Worm (Caenorhabditis elegans) whole organism, early embryonic: Measurements from ENCODE around the gene srbc-76.

Experiments
- B0310.2 ChIP-seq: sonication (generic microtip); optimal IDR thresholded peaks from 2 replicates; lab custom pipeline; 2016; ENCODE audit warnings: mild to moderate bottlenecking, missing genetic modification characterization, missing compliant biosample characterization
- F13C5.2 ChIP-seq: sonication (generic microtip); optimal IDR thresholded peaks from 2 replicates; lab custom pipeline; 2017; ENCODE audit warnings: mild to moderate bottlenecking, missing genetic modification characterization, inconsistent platforms, missing compliant biosample characterization
- aly-1 ChIP-seq: sonication (generic microtip); optimal IDR thresholded peaks from 2 replicates; lab custom pipeline; 2016; ENCODE audit warnings: missing genetic modification characterization, missing compliant biosample characterization
- ama-1 ChIP-seq: fragments of 150-350 bp; optimal IDR thresholded peaks from 2 replicates; lab custom pipeline; 2014
- ceh-13 ChIP-seq: fragments of 200-800 bp; sonication (Bioruptor generic); optimal IDR thresholded peaks from 2 replicates; lab custom pipeline; 2018; ENCODE audit warnings: mild to moderate bottlenecking, missing genetic modification characterization, missing compliant biosample characterization
- ceh-36 ChIP-seq: sonication (generic microtip); optimal IDR thresholded peaks from 2 replicates; lab custom pipeline; 2016; ENCODE audit warnings: missing genetic modification characterization, inconsistent platforms, missing compliant biosample characterization
- ets-7 ChIP-seq: sonication (generic microtip); optimal IDR thresholded peaks from 2 replicates; lab custom pipeline; 2016; ENCODE audit warnings: missing genotype, missing genetic modification characterization, missing compliant biosample characterization
- flt-1 ChIP-seq: fragments of 200-800 bp; sonication (Bioruptor generic); IDR thresholded peaks from 2 replicates; pipeline ENCODE4 v1.3.6; 2022; ENCODE audit warnings: missing genetic modification characterization, missing compliant biosample characterization
- hmbx-1 ChIP-seq: sonication (generic microtip); optimal IDR thresholded peaks from 2 replicates; lab custom pipeline; 2016; ENCODE audit warnings: mild to moderate bottlenecking, missing genetic modification characterization, missing compliant biosample characterization
- hmg-4 ChIP-seq: fragments of 200-800 bp; sonication (Bioruptor generic); optimal IDR thresholded peaks from 2 replicates; lab custom pipeline; 2018; ENCODE audit warnings: mild to moderate bottlenecking, missing genetic modification characterization, missing compliant biosample characterization
- hnd-1 ChIP-seq: sonication (generic microtip); optimal IDR thresholded peaks from 2 replicates; lab custom pipeline; 2016; ENCODE audit warnings: missing genetic modification characterization, missing compliant biosample characterization
- pes-1 ChIP-seq: fragments of 200-800 bp; sonication (Bioruptor generic); IDR thresholded peaks from 2 replicates; pipeline ENCODE4 v1.3.6; 2022; ENCODE audit warnings: missing genetic modification reagents, missing genetic modification characterization, missing compliant biosample characterization
- scrt-1 ChIP-seq: fragments of 200-800 bp; sonication (Bioruptor generic); IDR thresholded peaks from 2 replicates; pipeline ENCODE4 v1.3.6; 2022; ENCODE audit warnings: missing genetic modification characterization, missing compliant biosample characterization
- sea-1 ChIP-seq: fragments of 200-800 bp; sonication (Bioruptor generic); conservative IDR thresholded peaks from 2 replicates; pipeline ENCODE4 v1.3.6; 2022; ENCODE audit warnings: missing genetic modification characterization, missing compliant biosample characterization
- tbx-11 ChIP-seq: fragments of 200-800 bp; sonication (Bioruptor generic); IDR thresholded peaks from 2 replicates; pipeline ENCODE4 v1.3.6; 2022; ENCODE audit warnings: missing genetic modification characterization, missing compliant biosample characterization
- tbx-37 ChIP-seq: fragments of 200-800 bp; sonication (Bioruptor generic); conservative IDR thresholded peaks from 2 replicates; pipeline ENCODE4 v1.3.6; 2022; ENCODE audit warnings: missing genetic modification reagents, missing genetic modification characterization, missing compliant biosample characterization
- tra-4 ChIP-seq: sonication (generic microtip); optimal IDR thresholded peaks from 2 replicates; lab custom pipeline; 2017; ENCODE audit warnings: missing genetic modification characterization, missing compliant biosample characterization

The srbc-76 gene

DNA sequence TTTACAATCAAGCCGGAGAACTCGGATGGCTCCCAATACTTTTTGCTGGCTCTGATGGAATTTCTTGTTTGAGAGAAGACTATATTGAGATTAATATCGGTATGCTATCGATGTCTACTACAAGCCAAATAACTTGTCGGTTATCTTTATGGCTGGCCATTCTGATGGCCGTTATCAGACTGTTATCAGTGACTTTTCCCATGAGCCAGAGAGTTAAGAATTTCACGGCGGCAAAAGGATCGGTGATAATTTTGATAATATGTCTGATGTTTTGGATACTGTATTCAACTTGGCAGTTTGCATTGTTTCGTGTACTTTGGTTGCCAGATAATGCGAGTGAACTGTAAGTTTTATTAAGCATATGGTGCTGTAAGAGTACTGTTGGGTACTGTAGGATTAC lies 26.0 kb upstream of the srbc-76 start:
- TF ChIP-seq ama-1 (no peak), scrt-1 (no peak)

DNA sequence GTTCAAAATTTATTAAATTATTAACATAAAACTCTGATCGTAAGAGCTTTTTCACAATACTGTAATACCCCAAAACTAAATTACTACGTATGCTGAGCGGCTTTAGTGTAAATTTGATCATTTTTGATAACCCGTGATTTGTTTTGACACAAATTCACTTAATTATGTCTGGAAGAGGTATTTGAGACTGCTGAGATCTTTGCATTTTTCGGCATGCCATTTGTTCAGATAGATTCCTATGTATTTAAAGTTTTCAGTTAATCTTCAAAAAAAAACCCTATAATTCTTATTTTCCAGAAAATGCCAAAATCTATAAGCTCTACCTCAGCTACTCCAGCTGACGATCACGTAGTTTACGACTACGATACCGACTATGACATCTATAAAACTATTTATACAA lies 21.9 kb upstream of the srbc-76 start, which contains the start of gene srw-15:
Gene srw-15, plus strand, starts transcription at position 301 of the 400 bp plus-strand sequence.
- no peak for TF ChIP-seq flt-1 (GFP tag; lab: Robert Waterston, UW)
- no peak for TF ChIP-seq scrt-1
- TF ChIP-seq ama-1: no peak
- TF ChIP-seq F13C5.2 (tag; lab: Kevin White, UChicago): no peak
- TF ChIP-seq tbx-37: no peak

DNA sequence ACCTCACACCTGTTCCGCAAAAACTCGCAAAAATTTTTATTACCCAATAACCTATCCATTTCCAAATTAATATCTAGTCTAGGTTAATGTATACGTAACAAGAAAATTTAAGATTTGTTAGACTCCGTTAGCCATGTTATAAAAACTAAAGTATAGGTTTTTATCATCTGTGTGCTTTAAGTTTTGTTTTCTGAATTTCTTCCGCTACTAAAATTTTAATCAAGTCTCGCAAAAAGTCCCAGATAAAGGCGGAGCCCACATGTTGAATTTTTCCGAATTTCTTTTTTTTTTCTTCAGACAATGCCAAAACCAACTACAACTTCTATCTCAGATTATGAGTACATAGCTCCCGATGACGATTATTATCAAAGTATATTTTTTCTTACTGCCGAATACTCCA lies 20.0 kb upstream of the srbc-76 start, which contains the start of gene srw-13:
Gene srw-13, plus strand, starts transcription at position 301 of the 400 bp plus-strand sequence.
- TF ChIP-seq hnd-1 (no peak), F13C5.2 (tag; lab: Kevin White, UChicago) (no peak), tbx-37 (no peak), tbx-11 (GFP tag; lab: Robert Waterston, UW) (no peak), pes-1 (GFP tag; lab: Robert Waterston, UW) (no peak), tra-4 (tag; lab: Kevin White, UChicago) (no peak), flt-1 (GFP tag; lab: Robert Waterston, UW) (no peak), hmg-4 (no peak), aly-1 (tag; lab: Kevin White, UChicago) (no peak)

DNA sequence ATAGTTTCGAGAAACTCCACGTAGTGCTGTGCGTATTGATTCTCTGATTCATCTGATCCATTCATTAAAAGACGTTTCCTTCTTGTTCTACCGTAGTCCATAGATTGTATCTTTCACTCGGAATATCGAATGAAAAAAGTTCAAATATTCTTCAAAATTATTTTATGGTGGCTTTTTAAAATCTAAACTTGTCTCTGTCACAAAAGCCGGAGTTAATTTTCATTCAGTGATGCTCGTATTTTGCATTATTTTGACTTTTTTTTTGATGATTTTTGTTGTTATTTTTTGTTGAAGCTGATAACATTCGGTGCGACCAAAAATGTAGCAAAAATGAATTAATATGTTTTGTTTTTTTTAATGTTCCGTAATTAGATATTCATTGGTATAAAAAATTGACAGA lies 16.5 kb upstream of the srbc-76 start, which contains the start of gene nhr-164:
Gene nhr-164, minus strand, starts transcription at position 101 of the 400 bp plus-strand sequence.
- no peak for TF ChIP-seq ama-1
- no peak for TF ChIP-seq hnd-1
- TF ChIP-seq aly-1 (tag; lab: Kevin White, UChicago): no peak
- no peak for TF ChIP-seq hmg-4
- no peak for TF ChIP-seq ceh-36 (tag; lab: Kevin White, UChicago)
- no peak for TF ChIP-seq sea-1 (GFP tag; lab: Robert Waterston, UW)
- no peak for TF ChIP-seq flt-1 (GFP tag; lab: Robert Waterston, UW)
- no peak for TF ChIP-seq tbx-37
- no peak for TF ChIP-seq tra-4 (tag; lab: Kevin White, UChicago)
- TF ChIP-seq ceh-13 (GFP tag; lab: Kevin White, UChicago): no peak
- TF ChIP-seq scrt-1: no peak
- TF ChIP-seq F13C5.2 (tag; lab: Kevin White, UChicago): no peak
- TF ChIP-seq B0310.2 (tag; lab: Kevin White, UChicago): no peak
- TF ChIP-seq ets-7 (tag; lab: Kevin White, UChicago): no peak
- TF ChIP-seq tbx-11 (GFP tag; lab: Robert Waterston, UW): no peak
- TF ChIP-seq hmbx-1 (tag; lab: Kevin White, UChicago): no peak
- TF ChIP-seq pes-1 (GFP tag; lab: Robert Waterston, UW): no peak

DNA sequence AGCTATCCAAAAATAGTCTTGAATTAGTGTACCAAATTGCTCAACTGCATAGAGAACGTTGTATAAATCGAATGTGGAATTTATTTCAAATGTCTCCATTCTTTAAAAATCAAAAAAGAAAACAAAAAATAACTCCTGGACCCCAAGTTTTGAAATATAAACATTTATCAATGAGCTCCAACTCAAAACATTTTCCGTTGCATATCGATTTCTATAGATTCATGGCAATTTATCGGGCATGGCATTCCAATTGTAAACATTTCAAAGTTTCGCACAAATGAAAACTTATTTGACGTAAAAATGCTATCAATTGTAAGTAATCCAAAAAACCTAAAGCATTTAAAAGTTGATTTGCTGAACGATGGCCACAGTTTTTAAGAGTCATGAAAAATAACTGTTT lies 13.6 kb upstream of the srbc-76 start, which contains the start of gene srw-12:
Gene srw-12, minus strand, starts transcription at position 101 of the 400 bp plus-strand sequence.
- TF ChIP-seq flt-1 (GFP tag; lab: Robert Waterston, UW) (no peak), F13C5.2 (tag; lab: Kevin White, UChicago) (no peak), tbx-37 (no peak), scrt-1 (no peak), ama-1 (no peak), pes-1 (GFP tag; lab: Robert Waterston, UW) (no peak), aly-1 (tag; lab: Kevin White, UChicago) (no peak), B0310.2 (tag; lab: Kevin White, UChicago) (no peak), hmbx-1 (tag; lab: Kevin White, UChicago) (no peak), ceh-13 (GFP tag; lab: Kevin White, UChicago) (no peak), tra-4 (tag; lab: Kevin White, UChicago) (no peak), hmg-4 (no peak), ceh-36 (tag; lab: Kevin White, UChicago) (no peak)

DNA sequence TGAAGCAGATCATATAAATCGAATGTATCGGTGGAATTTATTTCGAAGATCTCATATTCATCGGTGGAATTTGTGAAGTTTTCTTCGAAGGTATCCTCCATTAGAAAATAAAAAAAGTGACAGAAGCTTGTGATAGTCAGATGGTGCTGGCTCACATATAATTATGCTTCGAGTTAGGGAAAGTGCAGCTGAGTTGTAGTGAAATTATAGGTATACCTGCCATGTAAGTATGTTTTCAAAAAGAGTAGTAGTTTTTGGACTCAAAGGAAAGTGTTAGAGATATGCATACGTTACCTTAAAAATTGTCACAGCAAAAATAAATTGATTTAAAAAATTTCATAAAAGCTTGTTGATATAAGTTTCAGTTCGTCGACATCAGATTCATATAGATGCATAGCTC lies 12.0 kb upstream of the srbc-76 start, which contains the start of gene srw-11:
Gene srw-11, minus strand, starts transcription at position 101 of the 400 bp plus-strand sequence.
- TF ChIP-seq tra-4 (tag; lab: Kevin White, UChicago) (no peak), B0310.2 (tag; lab: Kevin White, UChicago) (no peak), hmg-4 (no peak), flt-1 (GFP tag; lab: Robert Waterston, UW) (no peak), scrt-1 (no peak), hmbx-1 (tag; lab: Kevin White, UChicago) (no peak), aly-1 (tag; lab: Kevin White, UChicago) (no peak), tbx-37 (no peak), ama-1 (no peak), F13C5.2 (tag; lab: Kevin White, UChicago) (no peak), sea-1 (GFP tag; lab: Robert Waterston, UW) (no peak), ets-7 (tag; lab: Kevin White, UChicago) (no peak), ceh-36 (tag; lab: Kevin White, UChicago) (no peak), hnd-1 (no peak), ceh-13 (GFP tag; lab: Kevin White, UChicago) (no peak), tbx-11 (GFP tag; lab: Robert Waterston, UW) (no peak), pes-1 (GFP tag; lab: Robert Waterston, UW) (no peak)

DNA sequence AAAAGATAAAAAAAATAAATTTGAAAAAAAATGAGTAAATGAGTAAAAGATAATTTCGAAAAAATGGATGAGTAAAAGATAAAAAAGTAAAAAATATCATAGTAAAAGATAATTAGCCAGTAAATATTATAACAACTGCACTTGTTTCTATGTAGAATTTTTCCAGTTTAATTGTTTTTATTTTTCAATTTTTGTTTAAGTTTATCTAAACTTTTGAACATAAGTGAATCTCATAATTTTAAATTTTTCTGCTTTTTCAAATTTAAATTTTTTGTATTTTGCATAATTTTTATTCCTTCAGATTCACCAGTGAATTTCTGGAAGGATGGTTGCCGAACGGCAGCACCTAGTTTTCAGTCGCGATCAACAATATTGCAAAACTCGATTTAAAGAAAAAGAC lies 10.9 kb upstream of the srbc-76 start, which contains the start of gene chil-12:
Gene chil-12, plus strand, starts transcription at position 301 of the 400 bp plus-strand sequence.
- TF ChIP-seq aly-1 (tag; lab: Kevin White, UChicago) (no peak), ets-7 (tag; lab: Kevin White, UChicago) (no peak), ama-1 (no peak), hnd-1 (no peak), pes-1 (GFP tag; lab: Robert Waterston, UW) (no peak), tra-4 (tag; lab: Kevin White, UChicago) (no peak)

DNA sequence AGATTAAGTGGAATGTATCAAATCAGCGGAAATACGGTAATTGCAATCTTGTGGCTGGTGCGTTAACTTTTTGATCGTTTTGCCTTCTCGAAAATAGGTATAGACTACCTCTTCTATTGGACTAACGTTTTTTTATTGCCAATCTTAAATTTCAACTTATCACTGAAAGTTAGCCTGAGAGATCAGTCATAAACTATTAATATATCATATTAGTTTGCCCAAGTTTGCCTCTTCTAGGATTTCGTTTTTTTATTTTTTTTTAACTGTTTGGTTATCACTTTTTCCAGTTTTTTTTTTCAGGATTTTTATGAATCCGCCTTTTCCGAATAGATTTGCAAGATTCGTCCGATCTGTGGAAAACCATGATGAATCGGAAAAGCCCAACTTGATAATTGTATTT lies 7.7 kb upstream of the srbc-76 start, which contains the start of gene kin-30:
Gene kin-30, plus strand, starts transcription at position 301 of the 400 bp plus-strand sequence.
- TF ChIP-seq ets-7 (tag; lab: Kevin White, UChicago) (no peak), aly-1 (tag; lab: Kevin White, UChicago) (no peak), sea-1 (GFP tag; lab: Robert Waterston, UW) (no peak), tra-4 (tag; lab: Kevin White, UChicago) (no peak), pes-1 (GFP tag; lab: Robert Waterston, UW) (no peak), hmbx-1 (tag; lab: Kevin White, UChicago) (no peak)
